Worm (Caenorhabditis elegans) whole organism, young adult: ENCODE data around the gene pars-1.
A peak's percentile ranks its signal among the peaks of the same experiment; 100 is the strongest.

Experiments used
- F22D6.2 ChIP-seq: sonication (generic microtip); optimal IDR thresholded peaks from 2 replicates; lab custom pipeline; 2016; ENCODE audit warnings: mild to moderate bottlenecking, missing genetic modification characterization, missing compliant biosample characterization
- F39B2.1 ChIP-seq: fragments of 200-800 bp; sonication (Bioruptor generic); IDR thresholded peaks from 2 replicates; pipeline ENCODE4 v1.3.6; 2022; ENCODE audit warnings: missing genetic modification reagents, missing genetic modification characterization, missing compliant biosample characterization
- aptf-3 ChIP-seq: fragments of 200-800 bp; sonication (Bioruptor generic); IDR thresholded peaks from 2 replicates; pipeline ENCODE4 v1.3.6; 2022; ENCODE audit warnings: missing genetic modification characterization, missing compliant biosample characterization
- attf-6 ChIP-seq: fragments of 200-800 bp; sonication (Bioruptor generic); IDR thresholded peaks from 2 replicates; pipeline ENCODE4 v1.3.6; 2022; ENCODE audit warnings: missing genetic modification reagents, missing genetic modification characterization, missing compliant biosample characterization
- let-607 ChIP-seq, 2 experiments: fragments of 200-800 bp in 1 of 2; sonication (Bioruptor generic) in 1 of 2; sonication (generic microtip) in 1 of 2; optimal IDR thresholded peaks; 2 replicates each; lab custom pipeline; 2016 to 2018; ENCODE audit warnings: mild to moderate bottlenecking in 2 of 2, missing compliant biosample characterization in 2 of 2, missing genetic modification characterization in 2 of 2, moderate library complexity in 2 of 2, missing genotype in 1 of 2
- lsy-27 ChIP-seq: sonication (generic microtip); optimal IDR thresholded peaks from 2 replicates; lab custom pipeline; 2017; ENCODE audit warnings: missing genetic modification characterization, mild to moderate bottlenecking, missing compliant biosample characterization, antibody characterized with exemption, missing genotype, borderline replicate concordance; ENCODE audit not compliant: insufficient read depth
- madf-10 ChIP-seq: sonication (generic microtip); optimal IDR thresholded peaks from 2 replicates; lab custom pipeline; 2016; ENCODE audit warnings: mild to moderate bottlenecking, missing genetic modification characterization, missing compliant biosample characterization
- madf-6 ChIP-seq: fragments of 200-800 bp; sonication (Bioruptor generic); IDR thresholded peaks from 2 replicates; pipeline ENCODE4 v1.3.6; 2022; ENCODE audit warnings: missing genetic modification reagents, missing genetic modification characterization, missing compliant biosample characterization
- mcd-1 ChIP-seq: fragments of 200-800 bp; sonication (Bioruptor generic); IDR thresholded peaks from 2 replicates; pipeline ENCODE4 v1.3.6; 2022; ENCODE audit warnings: missing genetic modification reagents, missing genetic modification characterization, missing compliant biosample characterization
- nfya-1 ChIP-seq: sonication (generic microtip); optimal IDR thresholded peaks from 2 replicates; lab custom pipeline; 2017; ENCODE audit warnings: antibody characterized with exemption, missing compliant biosample characterization, missing genetic modification characterization, borderline replicate concordance; ENCODE audit not compliant: insufficient read depth
- pbrm-1 ChIP-seq: fragments of 200-800 bp; sonication (Bioruptor generic); IDR thresholded peaks from 2 replicates; pipeline ENCODE4 v1.3.6; 2022; ENCODE audit warnings: missing genetic modification reagents, missing genetic modification characterization, missing compliant biosample characterization
- sdz-38 ChIP-seq: sonication (generic microtip); optimal IDR thresholded peaks from 2 replicates; lab custom pipeline; 2016; ENCODE audit warnings: missing genotype, missing genetic modification characterization, missing compliant biosample characterization
- snpc-1.1 ChIP-seq: sonication (generic microtip); optimal IDR thresholded peaks from 2 replicates; lab custom pipeline; 2017; ENCODE audit warnings: missing genetic modification characterization, mild to moderate bottlenecking, missing compliant biosample characterization, antibody characterized with exemption, moderate library complexity, missing genotype, missing genetic modification reagents; ENCODE audit not compliant: insufficient read depth
- snpc-1.3 ChIP-seq: sonication (generic microtip); optimal IDR thresholded peaks from 2 replicates; lab custom pipeline; 2017; ENCODE audit warnings: missing genetic modification characterization, mild to moderate bottlenecking, missing compliant biosample characterization, antibody characterized with exemption, moderate library complexity, missing genotype, missing genetic modification reagents; ENCODE audit not compliant: insufficient read depth
- xnd-1 ChIP-seq: sonication (generic microtip); optimal IDR thresholded peaks from 2 replicates; lab custom pipeline; 2016; ENCODE audit warnings: missing genotype, missing genetic modification reagents, missing genetic modification characterization, missing compliant biosample characterization
- zim-3 ChIP-seq: sonication (generic microtip); optimal IDR thresholded peaks from 2 replicates; lab custom pipeline; 2017; ENCODE audit warnings: mild to moderate bottlenecking, missing genetic modification characterization, moderate library complexity, missing compliant biosample characterization
- ztf-25 ChIP-seq: fragments of 200-800 bp; sonication (Bioruptor generic); IDR thresholded peaks from 2 replicates; pipeline ENCODE4 v1.3.6; 2022; ENCODE audit warnings: missing genetic modification reagents, missing genetic modification characterization, missing compliant biosample characterization
- ztf-6 ChIP-seq: fragments of 200-800 bp; sonication (Bioruptor generic); IDR thresholded peaks from 2 replicates; pipeline ENCODE4 v1.3.6; 2022; ENCODE audit warnings: missing genetic modification reagents, missing genetic modification characterization, missing compliant biosample characterization

pars-1 gene

ce11 chrIII:7285783-7286182 is 47.0 kb downstream of the pars-1 start, which contains the start of gene pho-5:
pho-5 (minus strand) TSS chrIII:7285883.
- TF ChIP-seq lsy-27 (tag; lab: Kevin White, UChicago) (no peak), snpc-1.3 (tag; lab: Kevin White, UChicago) (peak; percentile 9)

- no peak for TF ChIP-seq ztf-6
- no peak for TF ChIP-seq madf-10 (tag; lab: Kevin White, UChicago)
- no peak for TF ChIP-seq attf-6 (GFP tag; lab: Robert Waterston, UW)
- no peak for TF ChIP-seq mcd-1
- TF ChIP-seq let-607 (tag; optimal IDR thresholded peaks at IDR 0.05; lab: Kevin White, UChicago), result no peak
- no peak for TF ChIP-seq aptf-3
- no peak for TF ChIP-seq F39B2.1 (GFP tag; lab: Robert Waterston, UW)
- TF ChIP-seq ztf-25 (GFP tag; lab: Robert Waterston, UW), result no peak
- no peak for TF ChIP-seq sdz-38 (tag; lab: Kevin White, UChicago)
- TF ChIP-seq snpc-1.1, result no peak
- no peak for TF ChIP-seq nfya-1
- TF ChIP-seq xnd-1 (tag; lab: Kevin White, UChicago), result no peak
These were observed 48.7 kb downstream of the pars-1 start, which contains the start of gene ykt-6 for ce11 chrIII:7287503-7287902. ykt-6 (minus strand) TSS chrIII:7287603.

- TF ChIP-seq F22D6.2 (tag; lab: Kevin White, UChicago) (no peak), pbrm-1 (no peak), zim-3 (no peak), madf-6 (GFP tag; lab: Robert Waterston, UW) (no peak)
These were observed 51.6 kb downstream of the pars-1 start, which contains the start of gene algn-11 for ce11 chrIII:7290462-7290861. algn-11 (minus strand) TSS chrIII:7290562.
